Worm (Caenorhabditis elegans): ENCODE measurements around the gene ZK1248.17.

ce11 chrII:5819655-5820054, 25.7 kb downstream of the ZK1248.17 start:
- TF ChIP-seq sea-1 (GFP tag; conservative IDR thresholded peaks at IDR 0.05) (no peak), ama-1 (optimal IDR thresholded peaks at IDR 0.05) (no peak), pes-1 (GFP tag; IDR thresholded peaks at IDR 0.05) (no peak), hmg-4 (GFP tag; optimal IDR thresholded peaks at IDR 0.05) (no peak), F13C5.2 (tag; optimal IDR thresholded peaks at IDR 0.05) (no peak), ceh-36 (tag; optimal IDR thresholded peaks at IDR 0.05) (no peak), hnd-1 (tag; optimal IDR thresholded peaks at IDR 0.05) (no peak), tbx-37 (GFP tag; conservative IDR thresholded peaks at IDR 0.05) (no peak), B0310.2 (tag; optimal IDR thresholded peaks at IDR 0.05) (no peak), tra-4 (tag; optimal IDR thresholded peaks at IDR 0.05) (no peak)
